Worm (Caenorhabditis elegans) whole organism, dauer: Measurements from ENCODE around the gene Y38E10A.2.
"Not testable (repeated sequence)": the region's sequence is repeated elsewhere in the genome, so short reads cannot be mapped to it uniquely, and the experiment has no call there.

Experiments used
- unc-62 ChIP-seq: sonication (generic microtip); optimal IDR thresholded peaks from 2 replicates; lab custom pipeline; 2017; ENCODE audit warnings: missing biosample characterization, missing genetic modification reagents, missing genetic modification characterization

Gene Y38E10A.2

DNA sequence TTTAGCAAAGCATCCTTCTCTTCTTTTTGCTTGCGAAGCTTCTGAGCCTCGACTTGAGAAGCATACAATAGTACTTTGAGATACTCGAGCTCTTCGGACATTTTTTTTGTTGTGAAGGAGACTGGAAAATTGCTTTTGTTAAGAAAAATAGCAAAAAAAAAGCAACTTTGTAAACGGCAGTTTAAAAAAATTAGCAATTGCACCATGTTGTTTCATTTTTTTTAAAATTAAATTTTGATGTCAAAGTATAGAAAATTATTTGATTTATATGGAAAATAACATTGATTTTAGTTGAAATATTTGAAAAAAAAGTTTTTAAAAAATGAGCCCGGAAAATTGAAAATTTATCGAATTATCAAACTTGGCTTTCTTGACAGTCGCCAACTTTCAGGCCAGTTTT, 1.2 kb upstream of the Y38E10A.2 start, which contains the start of gene Y38E10A.3:
Gene Y38E10A.3, minus strand, starts transcription at position 101 of the 400 bp plus-strand sequence.
- no peak for TF ChIP-seq unc-62 (GFP tag; lab: Kevin White, UChicago)

DNA sequence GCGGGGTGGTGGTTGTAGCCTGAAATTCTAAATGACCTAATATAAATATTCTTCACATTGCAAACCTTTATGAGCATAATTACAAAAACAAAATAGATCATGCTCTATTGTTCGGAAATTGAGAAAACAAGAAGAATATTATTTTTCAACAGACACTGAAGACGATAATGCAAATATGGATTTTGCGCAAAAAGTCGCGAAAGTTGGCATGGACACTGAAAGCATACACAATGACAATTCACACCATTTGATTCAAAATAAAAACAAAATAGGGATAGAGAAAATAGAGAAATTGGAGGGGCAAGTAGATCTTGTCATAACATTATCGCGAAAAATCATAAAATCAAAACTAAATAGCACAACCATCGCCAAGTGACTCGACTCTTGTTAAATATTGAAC, 681 bp downstream of the Y38E10A.2 start, which contains the start of gene Y38E10A.35:
Gene Y38E10A.35, minus strand, starts transcription at position 101 of the 400 bp plus-strand sequence.
- no peak for TF ChIP-seq unc-62 (GFP tag; lab: Kevin White, UChicago)

DNA sequence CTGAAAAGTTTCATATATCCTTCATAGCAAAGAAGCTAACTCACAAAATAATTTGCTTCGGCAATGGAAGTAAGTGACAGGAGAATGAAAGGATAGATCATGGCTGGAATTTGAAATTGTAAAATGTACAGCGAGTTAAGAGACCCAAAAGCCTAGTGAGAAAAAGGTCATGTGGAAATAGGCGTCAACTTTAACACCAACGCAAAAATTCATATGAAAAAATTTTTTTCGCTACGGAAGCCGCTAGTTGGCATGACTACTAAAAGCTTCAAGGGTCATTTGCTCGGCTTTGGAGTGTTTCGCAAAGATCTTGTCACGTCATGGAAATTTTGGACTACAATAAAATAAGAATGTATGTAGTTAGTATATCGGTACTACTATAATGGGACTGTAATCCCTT, 2.9 kb downstream of the Y38E10A.2 start, which contains the start of gene Y38E10A.1:
Gene Y38E10A.1, minus strand, starts transcription at position 101 of the 400 bp plus-strand sequence.
- no peak for TF ChIP-seq unc-62 (GFP tag; lab: Kevin White, UChicago)

DNA sequence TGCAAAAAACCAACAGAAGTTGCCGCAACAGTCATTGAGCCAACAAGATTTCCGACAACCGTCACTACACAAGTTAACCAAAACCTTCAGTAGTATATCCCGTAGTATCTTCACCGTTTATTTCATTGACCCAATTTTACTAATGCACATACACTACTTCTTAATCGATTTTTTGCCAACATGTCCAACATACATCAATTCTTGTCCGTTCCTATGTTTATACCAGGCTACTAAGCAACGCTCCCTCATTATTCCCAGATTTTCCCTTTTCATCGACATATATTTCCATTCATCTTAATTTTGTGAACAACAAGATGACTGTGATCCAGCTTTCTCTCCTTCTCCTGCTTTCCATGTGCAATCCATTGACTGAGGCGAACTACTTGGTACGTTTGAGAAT, 7.6 kb downstream of the Y38E10A.2 start, which contains the start of gene F49C5.7:
Gene F49C5.7, plus strand, starts transcription at position 301 of the 400 bp plus-strand sequence.
- no peak for TF ChIP-seq unc-62 (GFP tag; lab: Kevin White, UChicago)

DNA sequence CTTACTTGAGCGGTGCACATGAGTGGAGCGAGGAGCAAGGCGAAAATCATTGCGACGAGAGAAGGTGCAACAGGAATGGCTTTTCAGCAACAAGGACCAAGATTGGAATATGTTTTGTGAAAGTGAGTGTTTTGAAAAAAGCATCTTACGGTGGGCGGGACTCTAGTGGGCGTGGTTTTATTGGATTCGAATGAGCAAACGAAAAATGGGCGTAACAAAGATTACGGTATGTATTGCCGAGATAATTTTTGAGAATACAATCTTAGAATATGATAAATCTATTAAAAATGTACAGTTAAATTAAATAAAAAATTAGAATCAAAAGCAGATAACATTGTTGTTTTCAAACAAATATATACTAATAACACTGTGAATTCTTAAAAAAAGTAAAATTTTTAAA, 13.2 kb downstream of the Y38E10A.2 start, which contains the start of gene F49C5.12:
Gene F49C5.12, minus strand, starts transcription at position 101 of the 400 bp plus-strand sequence.
- TF ChIP-seq unc-62 (GFP tag; lab: Kevin White, UChicago): no peak

DNA sequence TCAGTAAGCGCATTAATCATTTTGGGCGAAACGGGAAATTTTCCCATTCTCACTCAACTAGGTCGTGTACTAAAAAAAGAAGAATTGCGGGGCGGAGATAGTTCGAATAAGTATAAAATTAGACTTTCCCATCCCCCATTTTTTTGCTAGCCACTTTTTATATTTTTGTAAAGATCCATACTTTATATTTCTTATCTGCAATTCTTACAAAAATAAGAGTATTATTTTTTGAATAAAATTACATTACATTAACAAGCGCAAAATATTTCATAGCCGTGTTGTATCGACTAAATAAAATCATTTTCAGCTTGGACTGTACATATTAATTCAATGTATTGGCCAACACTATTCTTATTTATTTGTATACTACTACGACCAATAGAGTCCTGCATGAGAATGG, 17.9 kb downstream of the Y38E10A.2 start, which contains the start of gene F49C5.11:
Gene F49C5.11, plus strand, starts transcription at position 301 of the 400 bp plus-strand sequence.
- no peak for TF ChIP-seq unc-62 (GFP tag; lab: Kevin White, UChicago)

DNA sequence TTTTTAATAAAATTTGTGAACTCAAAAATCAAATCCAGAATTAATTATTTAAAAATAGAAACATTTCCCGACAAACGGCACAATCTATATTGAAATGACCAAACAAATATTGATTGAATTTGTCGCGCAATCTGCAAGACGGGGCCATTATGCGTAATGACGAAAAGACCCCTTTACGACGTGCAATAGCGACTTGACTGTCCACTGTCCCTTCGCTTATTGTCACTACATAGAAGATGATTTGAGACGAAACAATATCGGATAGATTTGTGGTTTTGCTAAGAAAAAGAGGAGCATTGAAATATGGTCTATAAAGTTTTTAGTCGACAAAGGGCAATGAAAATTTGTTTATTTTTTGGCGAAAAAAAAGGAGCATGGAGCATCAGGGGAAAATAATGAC, 22.5 kb downstream of the Y38E10A.2 start:
- TF ChIP-seq unc-62 (GFP tag; lab: Kevin White, UChicago): no peak

DNA sequence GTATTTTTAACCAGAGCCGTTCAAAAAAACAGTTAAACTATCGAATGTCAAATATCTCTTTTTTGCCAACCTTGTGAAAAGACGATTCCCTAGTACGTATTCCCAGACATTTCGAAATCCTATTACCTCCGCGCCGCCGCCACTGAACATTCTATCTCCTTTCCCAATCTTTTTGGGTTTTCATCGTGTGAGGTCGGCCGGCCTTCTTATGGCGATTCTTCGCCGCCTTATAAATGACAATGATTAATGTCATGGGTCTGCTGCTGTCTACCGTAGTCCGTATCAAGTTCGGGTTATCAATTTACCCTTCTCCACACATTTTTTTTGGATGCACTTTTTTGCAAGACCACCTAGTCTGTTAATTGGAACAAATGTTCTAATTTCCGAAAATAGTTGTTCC, 23.8 kb downstream of the Y38E10A.2 start:
- TF ChIP-seq unc-62 (GFP tag; lab: Kevin White, UChicago): no peak

DNA sequence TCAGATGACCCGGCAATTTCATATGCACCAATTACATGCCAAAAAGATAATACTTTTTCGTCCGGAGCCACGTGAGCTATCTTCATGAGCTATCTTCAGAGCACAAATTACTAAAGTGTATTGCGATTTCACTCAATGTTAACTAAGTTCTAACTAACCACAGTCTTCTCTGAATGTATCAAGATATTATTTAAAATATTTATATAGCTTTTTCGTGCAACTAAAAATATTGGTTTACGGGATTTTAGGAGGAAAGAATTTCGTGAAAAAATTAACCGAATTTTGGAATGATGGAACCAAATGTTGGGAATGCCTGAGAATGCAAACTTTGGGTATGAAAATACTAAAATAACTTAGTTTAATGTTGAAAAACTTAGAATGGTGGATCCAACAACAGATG, 25.9 kb downstream of the Y38E10A.2 start, which contains the start of gene F49C5.16:
Gene F49C5.16, plus strand, starts transcription at position 301 of the 400 bp plus-strand sequence.
- no peak for TF ChIP-seq unc-62 (GFP tag; lab: Kevin White, UChicago)

DNA sequence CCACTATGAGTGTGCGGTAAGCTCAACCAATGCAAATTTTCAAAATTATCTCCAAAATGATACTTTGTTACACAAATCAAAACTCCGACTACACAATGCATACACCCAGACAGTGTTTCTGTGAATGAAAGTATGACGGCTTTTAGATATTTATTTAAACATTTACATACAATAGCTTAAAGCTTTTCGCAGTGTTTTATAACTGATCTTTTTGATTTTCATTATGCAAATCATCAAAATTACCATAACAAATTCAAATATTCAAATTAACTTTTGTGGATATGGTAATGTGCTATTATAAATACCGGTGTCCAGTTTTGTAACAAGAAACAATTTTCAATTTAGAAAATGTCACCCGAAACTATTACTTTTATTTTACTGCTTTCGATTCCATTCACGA, 27.0 kb downstream of the Y38E10A.2 start, which contains the start of the genes F49C5.5 and F49C5.10:
Gene F49C5.5, minus strand, starts transcription at position 101 of the 400 bp plus-strand sequence.
Gene F49C5.10, plus strand, starts transcription at position 344 of the 400 bp plus-strand sequence.
- no peak for TF ChIP-seq unc-62 (GFP tag; lab: Kevin White, UChicago)

DNA sequence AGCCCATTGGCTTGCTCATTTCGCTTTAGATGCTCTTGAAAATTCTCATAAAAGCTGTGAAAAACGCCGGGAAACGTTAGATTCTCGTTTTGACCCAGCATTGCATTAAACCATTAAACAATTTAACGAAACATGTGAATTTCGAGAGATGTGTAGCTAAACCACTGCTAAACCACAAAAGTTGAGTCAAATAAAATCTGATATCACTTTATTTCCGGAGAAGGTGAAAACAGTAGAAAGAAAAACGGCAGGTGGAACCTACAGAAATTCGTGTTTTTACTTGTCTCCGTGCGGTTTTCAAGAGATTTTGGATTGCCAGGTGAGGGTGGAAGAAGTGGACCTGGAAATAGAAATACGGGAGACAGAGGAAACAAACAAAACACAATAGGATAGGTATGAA, 28.9 kb downstream of the Y38E10A.2 start, which contains the start of gene F49C5.9:
Gene F49C5.9, minus strand, starts transcription at position 101 of the 400 bp plus-strand sequence.
- TF ChIP-seq unc-62 (GFP tag; lab: Kevin White, UChicago): no peak

DNA sequence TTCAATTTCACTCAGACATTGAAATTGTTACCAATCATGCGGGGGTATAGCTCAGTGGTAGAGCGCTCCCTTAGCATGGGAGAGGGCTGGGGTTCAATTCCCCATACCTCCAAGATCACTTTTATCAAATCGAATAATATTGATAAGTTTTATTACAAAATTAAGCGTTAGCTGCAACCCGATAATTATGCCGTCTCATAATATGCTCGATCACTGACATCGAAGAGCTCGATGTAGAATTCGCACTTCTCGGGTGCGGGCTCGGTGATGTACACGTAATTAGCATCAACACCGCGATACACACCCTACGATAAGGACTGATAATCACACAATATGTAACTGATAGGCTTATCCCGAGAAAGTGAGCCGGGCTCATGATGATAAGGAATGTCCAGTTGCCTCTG, 30.8 kb downstream of the Y38E10A.2 start:
- TF ChIP-seq unc-62 (GFP tag; lab: Kevin White, UChicago): no peak

DNA sequence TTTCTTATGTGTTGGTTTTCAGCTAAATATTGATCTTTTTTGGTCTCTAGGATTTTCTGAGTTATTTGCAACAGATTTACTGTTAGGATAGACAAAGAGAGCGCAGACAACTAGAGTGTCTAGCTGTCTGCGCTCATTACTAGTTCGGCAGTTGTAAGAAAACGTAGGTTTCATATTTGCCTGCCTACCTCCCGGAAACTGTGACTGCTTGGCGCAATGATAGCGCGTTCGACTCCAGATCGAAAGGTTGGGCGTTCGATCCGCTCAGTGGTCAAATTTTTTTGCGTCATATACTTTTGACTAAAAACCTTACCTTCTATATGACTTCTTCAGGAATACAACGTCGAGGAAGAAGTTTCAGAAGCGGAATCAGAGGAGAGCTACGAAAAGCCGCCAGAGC, 34.0 kb downstream of the Y38E10A.2 start:
- no peak for TF ChIP-seq unc-62 (GFP tag; lab: Kevin White, UChicago)

DNA sequence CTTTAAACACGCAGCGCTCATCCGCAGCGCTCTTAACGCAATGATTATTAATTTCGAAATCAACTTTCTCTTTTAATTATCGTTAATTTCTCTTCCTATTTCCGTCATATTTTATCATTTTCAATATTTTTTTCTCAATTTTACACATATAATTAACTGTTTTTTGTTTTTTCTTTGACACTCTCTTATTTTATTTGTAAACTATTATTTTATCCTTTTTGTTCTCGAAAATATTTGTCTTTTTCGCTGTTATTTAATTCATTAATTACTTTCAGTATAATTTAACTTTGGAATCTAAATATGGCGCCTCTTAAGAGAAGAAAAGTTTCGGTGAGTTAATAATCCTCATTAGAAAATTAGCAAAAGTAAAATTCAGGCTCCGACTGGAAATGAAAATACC, 37.2 kb downstream of the Y38E10A.2 start, which contains the start of gene F49C5.3:
Gene F49C5.3, plus strand, starts transcription at position 301 of the 400 bp plus-strand sequence.
- TF ChIP-seq unc-62 (GFP tag; lab: Kevin White, UChicago): not testable (repeated sequence)

DNA sequence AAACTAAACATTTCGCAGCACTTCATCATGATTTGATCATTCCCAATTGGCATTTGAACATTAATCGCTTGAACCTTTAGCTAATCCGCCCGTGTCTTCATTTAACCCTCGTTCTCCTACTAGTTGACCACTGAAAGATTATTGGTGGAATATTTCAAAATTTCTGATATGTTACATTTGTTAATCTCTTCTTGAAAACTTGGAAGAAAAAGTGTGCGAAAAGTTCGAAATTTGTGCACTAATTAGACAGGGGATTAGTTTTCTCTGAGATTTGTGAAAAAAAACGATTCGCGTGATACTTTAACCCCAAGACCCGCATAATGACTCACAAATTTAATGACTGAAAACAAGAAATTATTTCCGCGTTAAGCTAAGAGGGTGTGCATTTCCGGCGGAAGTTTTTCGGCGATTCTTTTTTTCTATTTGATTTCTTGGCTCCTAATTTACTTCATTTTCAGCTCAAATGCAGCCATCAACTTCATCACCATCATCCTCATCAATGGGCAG, 38.1 kb downstream of the Y38E10A.2 start, which contains the start of gene nimk-1:
Gene nimk-1, plus strand, starts transcription at position 457 of the 507 bp plus-strand sequence.
- no peak for TF ChIP-seq unc-62 (GFP tag; lab: Kevin White, UChicago)

DNA sequence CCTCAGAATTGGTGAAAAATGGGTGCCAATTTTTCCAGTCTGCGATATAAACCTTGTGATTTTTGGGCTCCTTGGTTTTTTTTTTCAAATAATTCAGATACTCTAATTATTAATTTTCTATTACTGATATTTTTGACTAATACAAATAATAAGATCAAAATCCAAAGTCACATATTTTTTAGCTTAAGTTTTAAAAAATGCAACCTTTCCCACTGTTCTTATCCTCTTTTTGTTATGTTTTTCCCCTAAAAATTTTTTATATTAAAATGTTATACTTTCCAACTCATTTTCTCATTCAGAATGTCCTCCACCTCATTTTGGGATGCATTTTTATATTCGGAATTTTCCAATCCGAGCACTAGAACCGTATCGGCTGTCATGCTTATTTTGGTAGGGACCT, 42.5 kb downstream of the Y38E10A.2 start, which contains the start of gene srx-120:
Gene srx-120, plus strand, starts transcription at position 301 of the 400 bp plus-strand sequence.
- no peak for TF ChIP-seq unc-62 (GFP tag; lab: Kevin White, UChicago)
